Worm (Caenorhabditis elegans): ENCODE results near the gene srsx-39.

- TF ChIP-seq nhr-6 (tag; optimal IDR thresholded peaks at IDR 0.05) (no peak), jun-1 (tag; optimal IDR thresholded peaks at IDR 0.05) (no peak), nhr-11 (tag; optimal IDR thresholded peaks at IDR 0.05) (no peak), unc-130 (GFP tag; optimal IDR thresholded peaks at IDR 0.05) (no peak), nhr-76 (tag; optimal IDR thresholded peaks at IDR 0.05) (no peak), ama-1 (optimal IDR thresholded peaks at IDR 0.05) (no peak), T26A8.4 (GFP tag; IDR thresholded peaks at IDR 0.05) (no peak), aly-2 (tag; optimal IDR thresholded peaks at IDR 0.05) (no peak), ceh-82 (tag; optimal IDR thresholded peaks at IDR 0.05) (no peak), lin-13 (GFP tag; optimal IDR thresholded peaks at IDR 0.05) (no peak), fkh-10 (GFP tag; optimal IDR thresholded peaks at IDR 0.05) (no peak), nhr-77 (tag; optimal IDR thresholded peaks at IDR 0.05) (no peak), dmd-6 (GFP tag; IDR thresholded peaks at IDR 0.05) (no peak), R02D3.7 (tag; optimal IDR thresholded peaks at IDR 0.05) (no peak)
Observed at ce11 chrV:15221330-15221729, 35.2 kb downstream of the srsx-39 start, which contains the start of gene irld-25.

All from whole organism, L4 larva.